Worm (Caenorhabditis elegans) whole organism, young adult: ENCODE data around the gene F52D2.7.
A peak's percentile ranks its signal among the peaks of the same experiment; 100 is the strongest.
"Not testable (repeated sequence)": the region's sequence is repeated elsewhere in the genome, so short reads cannot be mapped to it uniquely, and the experiment has no call there.

ENCODE experiments used
- B0261.1 ChIP-seq: sonication (generic microtip); optimal IDR thresholded peaks from 2 replicates; lab custom pipeline; 2016; ENCODE audit warnings: mild to moderate bottlenecking, missing genetic modification characterization, moderate library complexity, missing compliant biosample characterization
- D2030.7 ChIP-seq: fragments of 200-800 bp; sonication (Bioruptor generic); IDR thresholded peaks from 2 replicates; pipeline ENCODE4 v1.3.6; 2022; ENCODE audit warnings: missing genetic modification reagents, missing genetic modification characterization, missing compliant biosample characterization
- F39B2.1 ChIP-seq: fragments of 200-800 bp; sonication (Bioruptor generic); IDR thresholded peaks from 2 replicates; pipeline ENCODE4 v1.3.6; 2022; ENCODE audit warnings: missing genetic modification reagents, missing genetic modification characterization, missing compliant biosample characterization
- F55B11.4 ChIP-seq: sonication (generic microtip); optimal IDR thresholded peaks from 2 replicates; lab custom pipeline; 2016; ENCODE audit warnings: missing compliant biosample characterization, missing genetic modification characterization, borderline replicate concordance; ENCODE audit not compliant: insufficient read depth
- F57A8.1 ChIP-seq: fragments of 200-800 bp; sonication (Bioruptor generic); optimal IDR thresholded peaks from 2 replicates; lab custom pipeline; 2018; ENCODE audit warnings: mild to moderate bottlenecking, missing genetic modification characterization, moderate library complexity, missing compliant biosample characterization
- K11D2.4 ChIP-seq: fragments of 200-800 bp; sonication (Bioruptor generic); IDR thresholded peaks from 2 replicates; pipeline ENCODE4 v1.3.6; 2022; ENCODE audit warnings: missing genetic modification reagents, missing genetic modification characterization, missing compliant biosample characterization
- T07F8.4 ChIP-seq: sonication (generic microtip); optimal IDR thresholded peaks from 2 replicates; lab custom pipeline; 2016; ENCODE audit warnings: mild to moderate bottlenecking, missing genetic modification characterization, moderate library complexity, missing compliant biosample characterization
- Y53G8AR.9 ChIP-seq: fragments of 200-800 bp; sonication (Bioruptor generic); conservative IDR thresholded peaks from 2 replicates; pipeline ENCODE4 v1.3.6; 2022; ENCODE audit warnings: missing genetic modification reagents, missing genetic modification characterization, missing compliant biosample characterization
- attf-6 ChIP-seq: fragments of 200-800 bp; sonication (Bioruptor generic); IDR thresholded peaks from 2 replicates; pipeline ENCODE4 v1.3.6; 2022; ENCODE audit warnings: missing genetic modification reagents, missing genetic modification characterization, missing compliant biosample characterization
- ccch-3 ChIP-seq: fragments of 200-800 bp; sonication (Bioruptor generic); optimal IDR thresholded peaks from 2 replicates; lab custom pipeline; 2018; ENCODE audit warnings: mild to moderate bottlenecking, missing genetic modification characterization, missing compliant biosample characterization
- ceh-40 ChIP-seq: fragments of 200-800 bp; sonication (Bioruptor generic); IDR thresholded peaks from 2 replicates; pipeline ENCODE4 v1.3.6; 2022; ENCODE audit warnings: missing genetic modification characterization, missing compliant biosample characterization
- chd-7 ChIP-seq: sonication (generic microtip); optimal IDR thresholded peaks from 2 replicates; lab custom pipeline; 2016; ENCODE audit warnings: mild to moderate bottlenecking, missing genetic modification characterization, moderate library complexity, missing compliant biosample characterization
- die-1 ChIP-seq: sonication (generic microtip); optimal IDR thresholded peaks from 2 replicates; lab custom pipeline; 2016; ENCODE audit warnings: missing genotype, mild to moderate bottlenecking, missing genetic modification characterization, missing compliant biosample characterization
- dox-1 ChIP-seq: fragments of 200-800 bp; sonication (Bioruptor generic); IDR thresholded peaks from 2 replicates; pipeline ENCODE4 v1.3.6; 2022; ENCODE audit warnings: missing genetic modification reagents, missing genetic modification characterization, missing compliant biosample characterization
- dpff-1 ChIP-seq: sonication (generic microtip); optimal IDR thresholded peaks from 2 replicates; lab custom pipeline; 2017; ENCODE audit warnings: mild to moderate bottlenecking, missing genetic modification characterization, missing compliant biosample characterization
- dpl-1 ChIP-seq: fragments of 150-350 bp; optimal IDR thresholded peaks from 2 replicates; lab custom pipeline; 2014; ENCODE audit warnings: missing biosample characterization, missing genetic modification reagents, missing genetic modification characterization
- efl-1 ChIP-seq: fragments of 150-350 bp; optimal IDR thresholded peaks from 2 replicates; lab custom pipeline; 2014; ENCODE audit warnings: missing biosample characterization, missing genetic modification reagents, missing genetic modification characterization
- gei-17 ChIP-seq: fragments of 200-800 bp; sonication (Bioruptor generic); optimal IDR thresholded peaks from 2 replicates; lab custom pipeline; 2018; ENCODE audit warnings: mild to moderate bottlenecking, missing genetic modification characterization, missing compliant biosample characterization
- him-1 ChIP-seq: sonication (generic microtip); optimal IDR thresholded peaks from 2 replicates; lab custom pipeline; 2016; ENCODE audit warnings: missing genotype, missing genetic modification reagents, missing genetic modification characterization, missing compliant biosample characterization
- hlh-12 ChIP-seq: sonication (generic microtip); optimal IDR thresholded peaks from 2 replicates; lab custom pipeline; 2016; ENCODE audit warnings: missing genetic modification characterization, missing compliant biosample characterization
- hmg-1.2 ChIP-seq: fragments of 200-800 bp; sonication (Bioruptor generic); IDR thresholded peaks from 2 replicates; pipeline ENCODE4 v1.3.6; 2022; ENCODE audit warnings: missing genetic modification reagents, missing genetic modification characterization, missing compliant biosample characterization
- hmg-20 ChIP-seq: fragments of 200-800 bp; sonication (Bioruptor generic); IDR thresholded peaks from 2 replicates; pipeline ENCODE4 v1.3.6; 2022; ENCODE audit warnings: missing genetic modification reagents, missing genetic modification characterization, missing compliant biosample characterization
- let-526 ChIP-seq: fragments of 200-800 bp; sonication (Bioruptor generic); IDR thresholded peaks from 2 replicates; pipeline ENCODE4 v1.3.6; 2022; ENCODE audit warnings: missing genetic modification reagents, missing genetic modification characterization, missing compliant biosample characterization
- lin-26 ChIP-seq: fragments of 200-800 bp; sonication (Bioruptor generic); IDR thresholded peaks from 2 replicates; pipeline ENCODE4 v1.3.6; 2022; ENCODE audit warnings: missing genetic modification reagents, missing genetic modification characterization, missing compliant biosample characterization
- lin-54 ChIP-seq: fragments of 200-800 bp; sonication (Bioruptor generic); optimal IDR thresholded peaks from 2 replicates; lab custom pipeline; 2018; ENCODE audit warnings: mild to moderate bottlenecking, missing genetic modification characterization, missing compliant biosample characterization
- madf-3 ChIP-seq: fragments of 200-800 bp; sonication (Bioruptor generic); IDR thresholded peaks from 2 replicates; pipeline ENCODE4 v1.3.6; 2022; ENCODE audit warnings: missing genetic modification reagents, missing genetic modification characterization, missing compliant biosample characterization
- madf-6 ChIP-seq: fragments of 200-800 bp; sonication (Bioruptor generic); IDR thresholded peaks from 2 replicates; pipeline ENCODE4 v1.3.6; 2022; ENCODE audit warnings: missing genetic modification reagents, missing genetic modification characterization, missing compliant biosample characterization
- mcd-1 ChIP-seq: fragments of 200-800 bp; sonication (Bioruptor generic); IDR thresholded peaks from 2 replicates; pipeline ENCODE4 v1.3.6; 2022; ENCODE audit warnings: missing genetic modification reagents, missing genetic modification characterization, missing compliant biosample characterization
- nhr-27 ChIP-seq: fragments of 200-800 bp; sonication (Bioruptor generic); optimal IDR thresholded peaks from 2 replicates; lab custom pipeline; 2018; ENCODE audit warnings: mild to moderate bottlenecking, missing genetic modification characterization, moderate library complexity, missing compliant biosample characterization
- nhr-90 ChIP-seq: sonication (generic microtip); optimal IDR thresholded peaks from 2 replicates; lab custom pipeline; 2016; ENCODE audit warnings: missing genotype, mild to moderate bottlenecking, missing genetic modification characterization, missing compliant biosample characterization
- pbrm-1 ChIP-seq: fragments of 200-800 bp; sonication (Bioruptor generic); IDR thresholded peaks from 2 replicates; pipeline ENCODE4 v1.3.6; 2022; ENCODE audit warnings: missing genetic modification reagents, missing genetic modification characterization, missing compliant biosample characterization
- pha-4 ChIP-seq: fragments of 150-350 bp; sonication (generic microtip); optimal IDR thresholded peaks from 2 replicates; lab custom pipeline; 2014; ENCODE audit warnings: missing biosample characterization, missing genetic modification reagents, missing genetic modification characterization
- rpc-1 ChIP-seq, 2 experiments: fragments of 150-350 bp in 1 of 2; sonication (generic microtip) in 1 of 2; optimal IDR thresholded peaks; 2 replicates each; lab custom pipeline; 2014 to 2018; ENCODE audit warnings: missing biosample characterization in 1 of 2, missing genetic modification characterization in 1 of 2, missing genetic modification reagents in 1 of 2, missing genotype in 1 of 2
- sea-2 ChIP-seq: fragments of 200-800 bp; sonication (Bioruptor generic); IDR thresholded peaks from 2 replicates; pipeline ENCODE4 v1.3.6; 2022; ENCODE audit warnings: missing genetic modification characterization, missing compliant biosample characterization
- snpc-1.3 ChIP-seq: sonication (generic microtip); optimal IDR thresholded peaks from 2 replicates; lab custom pipeline; 2017; ENCODE audit warnings: missing genetic modification characterization, mild to moderate bottlenecking, missing compliant biosample characterization, antibody characterized with exemption, moderate library complexity, missing genotype, missing genetic modification reagents; ENCODE audit not compliant: insufficient read depth
- somi-1 ChIP-seq: fragments of 200-800 bp; sonication (Bioruptor generic); optimal IDR thresholded peaks from 2 replicates; lab custom pipeline; 2018; ENCODE audit warnings: mild to moderate bottlenecking, missing genetic modification characterization, missing compliant biosample characterization
- tbp1 ChIP-seq: fragments of 200-800 bp; sonication (Bioruptor generic); optimal IDR thresholded peaks from 2 replicates; lab custom pipeline; 2018; ENCODE audit warnings: mild to moderate bottlenecking, missing genetic modification characterization, missing compliant biosample characterization
- tbx-9 ChIP-seq: sonication (generic microtip); optimal IDR thresholded peaks from 2 replicates; lab custom pipeline; 2016; ENCODE audit warnings: borderline replicate concordance, missing genetic modification characterization, inconsistent platforms, missing compliant biosample characterization
- ztf-25 ChIP-seq: fragments of 200-800 bp; sonication (Bioruptor generic); IDR thresholded peaks from 2 replicates; pipeline ENCODE4 v1.3.6; 2022; ENCODE audit warnings: missing genetic modification reagents, missing genetic modification characterization, missing compliant biosample characterization

F52D2.7 gene

ce11 chrX:1984831-1985230, 22.5 kb downstream of the F52D2.7 start:
- TF ChIP-seq nhr-90 (tag; lab: Kevin White, UChicago), result no peak
- TF ChIP-seq snpc-1.3 (tag; lab: Kevin White, UChicago), result no peak
- no peak for TF ChIP-seq chd-7
- TF ChIP-seq sea-2 (GFP tag; lab: Robert Waterston, UW), result no peak
- no peak for TF ChIP-seq pbrm-1 (GFP tag; lab: Robert Waterston, UW)
- TF ChIP-seq lin-54, result no peak
- TF ChIP-seq dpl-1, result no peak
- TF ChIP-seq D2030.7 (GFP tag; lab: Robert Waterston, UW), result no peak

ce11 chrX:1989576-1989975, 27.2 kb downstream of the F52D2.7 start, which contains the start of gene meg-3:
Gene meg-3 (minus strand): TSS chrX:1989607.
- TF ChIP-seq dox-1 (GFP tag; lab: Robert Waterston, UW) (peak; percentile 48; the same call in 1 of the 2 replicates), efl-1 (peak; percentile 2), ccch-3 (no peak), Y53G8AR.9 (no peak), gei-17 (peak; percentile 58), hmg-1.2 (GFP tag; lab: Robert Waterston, UW) (peak; percentile 79), D2030.7 (GFP tag; lab: Robert Waterston, UW) (0 out of 2 replicates have a peak, but pooled peaks have one; percentile 17)
- TF ChIP-seq, all 124 proteins: peak for 5

ce11 chrX:1990434-1990833, 28.1 kb downstream of the F52D2.7 start, which contains the start of gene Y40A1A.2:
Gene Y40A1A.2 (plus strand): TSS chrX:1990734.
- TF ChIP-seq nhr-27, result no peak
- TF ChIP-seq, all 124 proteins: peak for 0

- TF ChIP-seq rpc-1 (optimal IDR thresholded peaks at IDR 0.05; lab: Kevin White, UChicago), result not testable (repeated sequence)
- peak; percentile 52 for TF ChIP-seq rpc-1 (tag; optimal IDR thresholded peaks at IDR 0.05; lab: Kevin White, UChicago)
- peak; percentile 54 for TF ChIP-seq tbp1 (GFP tag; lab: Kevin White, UChicago)
These were observed 31.8 kb downstream of the F52D2.7 start for ce11 chrX:1994141-1994540.

- TF ChIP-seq K11D2.4 (GFP tag; lab: Robert Waterston, UW) (no peak), sea-2 (GFP tag; lab: Robert Waterston, UW) (no peak), die-1 (tag; lab: Kevin White, UChicago) (no peak), T07F8.4 (tag; lab: Kevin White, UChicago) (no peak), mcd-1 (GFP tag; lab: Robert Waterston, UW) (no peak), pha-4 (tag; lab: Kevin White, UChicago) (no peak), ztf-25 (no peak)
These were observed 35.6 kb downstream of the F52D2.7 start, which contains the start of gene Y40A1A.3 for ce11 chrX:1997934-1998333. Gene Y40A1A.3 (minus strand): TSS chrX:1998034.

- TF ChIP-seq dox-1 (GFP tag; lab: Robert Waterston, UW) (peak; percentile 10; the same call in 1 of the 2 replicates), attf-6 (peak; percentile 34; the same call in 1 of the 2 replicates), F39B2.1 (GFP tag; lab: Robert Waterston, UW) (no peak), F57A8.1 (no peak), hlh-12 (tag; lab: Kevin White, UChicago) (no peak), F55B11.4 (tag; lab: Kevin White, UChicago) (no peak), tbx-9 (tag; lab: Kevin White, UChicago) (no peak), dpff-1 (tag; lab: Kevin White, UChicago) (no peak), him-1 (peak; percentile 19), lin-26 (GFP tag; lab: Robert Waterston, UW) (0 out of 2 replicates have a peak, but pooled peaks have one; percentile 33), somi-1 (GFP tag; lab: Kevin White, UChicago) (no peak), D2030.7 (GFP tag; lab: Robert Waterston, UW) (peak; percentile 55), let-526 (GFP tag; lab: Robert Waterston, UW) (no peak), madf-3 (GFP tag; lab: Robert Waterston, UW) (no peak), dpl-1 (no peak), madf-6 (GFP tag; lab: Robert Waterston, UW) (peak; percentile 37), B0261.1 (tag; lab: Kevin White, UChicago) (peak; percentile 48), tbp1 (GFP tag; lab: Kevin White, UChicago) (peak; percentile 75), ceh-40 (GFP tag; lab: Robert Waterston, UW) (no peak), hmg-20 (0 out of 2 replicates have a peak, but pooled peaks have one; percentile 29), sea-2 (GFP tag; lab: Robert Waterston, UW) (no peak)
These were observed 36.5 kb downstream of the F52D2.7 start for ce11 chrX:1998825-1999224.
